Fruit fly (Drosophila melanogaster): Measurements from ENCODE around the gene Stip1.

DNA sequence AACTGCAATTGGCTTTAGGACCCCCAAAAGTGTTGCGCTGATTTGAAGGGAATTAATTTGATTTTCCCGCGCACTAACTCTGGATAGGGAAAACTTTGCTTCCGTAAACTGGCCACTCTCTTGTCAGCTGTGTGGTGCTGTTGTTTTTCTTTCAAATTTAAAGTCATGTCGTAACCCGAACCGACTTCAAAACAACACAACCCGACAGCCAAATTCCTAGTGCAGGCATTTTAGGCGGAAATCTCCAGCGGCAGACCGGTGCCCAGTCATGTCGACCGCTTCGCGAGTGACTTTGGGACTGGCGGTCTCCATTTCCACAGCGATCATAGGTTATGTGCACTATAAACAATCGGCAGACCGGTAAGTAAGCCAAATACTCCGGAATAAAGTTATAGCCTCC lies 2.6 kb upstream of the Stip1 start, which contains the start of gene CG11562:
- no peak for TF ChIP-seq CG10631 (GFP tag; optimal IDR thresholded peaks at IDR 0.05)
- TF ChIP-seq Hr4 (GFP tag; optimal IDR thresholded peaks at IDR 0.05) = no peak
